Worm (Caenorhabditis elegans) whole organism, young adult: ENCODE measurements around the gene C16D9.5.

Experiments
- B0019.2 ChIP-seq: fragments of 200-800 bp; sonication (Bioruptor generic); conservative IDR thresholded peaks from 2 replicates; pipeline ENCODE4 v1.3.6; 2022; ENCODE audit warnings: missing genetic modification reagents, missing genetic modification characterization, missing compliant biosample characterization
- B0035.1 ChIP-seq: sonication (generic microtip); optimal IDR thresholded peaks from 2 replicates; lab custom pipeline; 2016; ENCODE audit warnings: missing genetic modification characterization, mild to moderate bottlenecking, missing compliant biosample characterization, missing genotype, missing genetic modification reagents
- C06A6.2 ChIP-seq: fragments of 200-800 bp; sonication (Bioruptor generic); conservative IDR thresholded peaks from 2 replicates; pipeline ENCODE4 v1.3.6; 2022; ENCODE audit warnings: missing genetic modification characterization, missing compliant biosample characterization
- F10E7.11 ChIP-seq: sonication (generic microtip); optimal IDR thresholded peaks from 2 replicates; lab custom pipeline; 2017; ENCODE audit warnings: mild to moderate bottlenecking, missing genetic modification characterization, moderate library complexity, missing compliant biosample characterization
- F33H1.4 ChIP-seq: fragments of 200-800 bp; sonication (Bioruptor generic); IDR thresholded peaks from 2 replicates; pipeline ENCODE4 v1.3.6; 2022; ENCODE audit warnings: missing genetic modification reagents, missing genetic modification characterization, missing compliant biosample characterization
- F57A8.1 ChIP-seq: fragments of 200-800 bp; sonication (Bioruptor generic); optimal IDR thresholded peaks from 2 replicates; lab custom pipeline; 2018; ENCODE audit warnings: mild to moderate bottlenecking, missing genetic modification characterization, moderate library complexity, missing compliant biosample characterization
- K11D2.4 ChIP-seq: fragments of 200-800 bp; sonication (Bioruptor generic); IDR thresholded peaks from 2 replicates; pipeline ENCODE4 v1.3.6; 2022; ENCODE audit warnings: missing genetic modification reagents, missing genetic modification characterization, missing compliant biosample characterization
- Y53F4B.3 ChIP-seq: fragments of 200-800 bp; sonication (Bioruptor generic); IDR thresholded peaks from 2 replicates; pipeline ENCODE4 v1.3.6; 2022; ENCODE audit warnings: missing genetic modification reagents, missing genetic modification characterization, missing compliant biosample characterization
- atf-7 ChIP-seq: sonication (generic microtip); optimal IDR thresholded peaks from 2 replicates; lab custom pipeline; 2017; ENCODE audit warnings: mild to moderate bottlenecking, missing genetic modification characterization, missing compliant biosample characterization
- attf-5 ChIP-seq: fragments of 200-800 bp; sonication (Bioruptor generic); optimal IDR thresholded peaks from 2 replicates; lab custom pipeline; 2018; ENCODE audit warnings: mild to moderate bottlenecking, missing genetic modification characterization, missing compliant biosample characterization
- ccch-3 ChIP-seq: fragments of 200-800 bp; sonication (Bioruptor generic); optimal IDR thresholded peaks from 2 replicates; lab custom pipeline; 2018; ENCODE audit warnings: mild to moderate bottlenecking, missing genetic modification characterization, missing compliant biosample characterization
- cebp-1 ChIP-seq, 2 experiments: fragments of 200-800 bp in 1 of 2; sonication (Bioruptor generic) in 1 of 2; sonication (generic microtip) in 1 of 2; IDR thresholded peaks in 1 of 2; optimal IDR thresholded peaks in 1 of 2; 2 replicates each; pipeline versions ENCODE4 v1.3.6 to Lab custom; 2017 to 2022; ENCODE audit warnings: missing compliant biosample characterization in 2 of 2, missing genetic modification characterization in 2 of 2, mild to moderate bottlenecking in 1 of 2, missing genetic modification reagents in 1 of 2, moderate library complexity in 1 of 2
- cebp-2 ChIP-seq: fragments of 200-800 bp; sonication (Bioruptor generic); IDR thresholded peaks from 2 replicates; pipeline ENCODE4 v1.3.6; 2022; ENCODE audit warnings: missing genetic modification characterization, missing compliant biosample characterization
- ceh-27 ChIP-seq: fragments of 200-800 bp; sonication (Bioruptor generic); optimal IDR thresholded peaks from 2 replicates; lab custom pipeline; 2018; ENCODE audit warnings: mild to moderate bottlenecking, missing genetic modification characterization, moderate library complexity, missing compliant biosample characterization
- ceh-91 ChIP-seq: fragments of 200-800 bp; sonication (Bioruptor generic); IDR thresholded peaks from 2 replicates; pipeline ENCODE4 v1.3.6; 2022; ENCODE audit warnings: missing genetic modification reagents, missing genetic modification characterization, missing compliant biosample characterization
- chd-7 ChIP-seq: sonication (generic microtip); optimal IDR thresholded peaks from 2 replicates; lab custom pipeline; 2016; ENCODE audit warnings: mild to moderate bottlenecking, missing genetic modification characterization, moderate library complexity, missing compliant biosample characterization
- die-1 ChIP-seq: sonication (generic microtip); optimal IDR thresholded peaks from 2 replicates; lab custom pipeline; 2016; ENCODE audit warnings: missing genotype, mild to moderate bottlenecking, missing genetic modification characterization, missing compliant biosample characterization
- dpl-1 ChIP-seq: fragments of 150-350 bp; optimal IDR thresholded peaks from 2 replicates; lab custom pipeline; 2014; ENCODE audit warnings: missing biosample characterization, missing genetic modification reagents, missing genetic modification characterization
- egl-44 ChIP-seq: fragments of 200-800 bp; sonication (Bioruptor generic); IDR thresholded peaks from 2 replicates; pipeline ENCODE4 v1.3.6; 2022; ENCODE audit warnings: missing genetic modification reagents, missing genetic modification characterization, missing compliant biosample characterization
- ekl-4 ChIP-seq: fragments of 200-800 bp; sonication (Bioruptor generic); IDR thresholded peaks from 2 replicates; pipeline ENCODE4 v1.3.6; 2022; ENCODE audit warnings: missing genetic modification reagents, missing genetic modification characterization, missing compliant biosample characterization
- fkh-3 ChIP-seq: sonication (generic microtip); optimal IDR thresholded peaks from 2 replicates; lab custom pipeline; 2016; ENCODE audit warnings: mild to moderate bottlenecking, missing genetic modification characterization, missing compliant biosample characterization
- hmg-1.2 ChIP-seq: fragments of 200-800 bp; sonication (Bioruptor generic); IDR thresholded peaks from 2 replicates; pipeline ENCODE4 v1.3.6; 2022; ENCODE audit warnings: missing genetic modification reagents, missing genetic modification characterization, missing compliant biosample characterization
- hmg-20 ChIP-seq: fragments of 200-800 bp; sonication (Bioruptor generic); IDR thresholded peaks from 2 replicates; pipeline ENCODE4 v1.3.6; 2022; ENCODE audit warnings: missing genetic modification reagents, missing genetic modification characterization, missing compliant biosample characterization
- hrde-1 ChIP-seq: sonication (generic microtip); optimal IDR thresholded peaks from 2 replicates; lab custom pipeline; 2016; ENCODE audit warnings: missing genetic modification characterization, mild to moderate bottlenecking, missing compliant biosample characterization, moderate library complexity, missing genotype, missing genetic modification reagents, borderline replicate concordance
- hsf-1 ChIP-seq: fragments of 200-800 bp; sonication (Bioruptor generic); IDR thresholded peaks from 2 replicates; pipeline ENCODE4 v1.3.6; 2022; ENCODE audit warnings: missing genetic modification reagents, missing genetic modification characterization, missing compliant biosample characterization
- lin-35 ChIP-seq, 3 experiments: fragments of 150-350 bp in 2 of 3; sonication (generic microtip) in 1 of 3; optimal IDR thresholded peaks; 2 replicates each; lab custom pipeline; 2014 to 2018; ENCODE audit warnings: missing biosample characterization in 3 of 3, missing genetic modification characterization in 3 of 3, missing genetic modification reagents in 3 of 3
- lir-1 ChIP-seq: fragments of 200-800 bp; sonication (Bioruptor generic); conservative IDR thresholded peaks from 2 replicates; pipeline ENCODE4 v1.3.6; 2022; ENCODE audit warnings: missing genetic modification reagents, missing genetic modification characterization, missing compliant biosample characterization
- madf-8 ChIP-seq: fragments of 200-800 bp; sonication (Bioruptor generic); conservative IDR thresholded peaks from 2 replicates; pipeline ENCODE4 v1.3.6; 2022; ENCODE audit warnings: missing genetic modification reagents, missing genetic modification characterization, missing compliant biosample characterization
- mcd-1 ChIP-seq: fragments of 200-800 bp; sonication (Bioruptor generic); IDR thresholded peaks from 2 replicates; pipeline ENCODE4 v1.3.6; 2022; ENCODE audit warnings: missing genetic modification reagents, missing genetic modification characterization, missing compliant biosample characterization
- nhr-179 ChIP-seq: sonication (generic microtip); optimal IDR thresholded peaks from 2 replicates; lab custom pipeline; 2016; ENCODE audit warnings: mild to moderate bottlenecking, missing genetic modification characterization, missing compliant biosample characterization
- nhr-80 ChIP-seq: sonication (generic microtip); optimal IDR thresholded peaks from 2 replicates; lab custom pipeline; 2016; ENCODE audit warnings: missing genetic modification characterization, missing compliant biosample characterization
- nhr-90 ChIP-seq: sonication (generic microtip); optimal IDR thresholded peaks from 2 replicates; lab custom pipeline; 2016; ENCODE audit warnings: missing genotype, mild to moderate bottlenecking, missing genetic modification characterization, missing compliant biosample characterization
- pbrm-1 ChIP-seq: fragments of 200-800 bp; sonication (Bioruptor generic); IDR thresholded peaks from 2 replicates; pipeline ENCODE4 v1.3.6; 2022; ENCODE audit warnings: missing genetic modification reagents, missing genetic modification characterization, missing compliant biosample characterization
- rpc-1 ChIP-seq, 2 experiments: fragments of 150-350 bp in 1 of 2; sonication (generic microtip) in 1 of 2; optimal IDR thresholded peaks; 2 replicates each; lab custom pipeline; 2014 to 2018; ENCODE audit warnings: missing biosample characterization in 1 of 2, missing genetic modification characterization in 1 of 2, missing genetic modification reagents in 1 of 2, missing genotype in 1 of 2
- snpc-1.3 ChIP-seq: sonication (generic microtip); optimal IDR thresholded peaks from 2 replicates; lab custom pipeline; 2017; ENCODE audit warnings: missing genetic modification characterization, mild to moderate bottlenecking, missing compliant biosample characterization, antibody characterized with exemption, moderate library complexity, missing genotype, missing genetic modification reagents; ENCODE audit not compliant: insufficient read depth
- snpc-3.4 ChIP-seq: sonication (generic microtip); optimal IDR thresholded peaks from 2 replicates; lab custom pipeline; 2017; ENCODE audit warnings: missing genetic modification characterization, mild to moderate bottlenecking, missing compliant biosample characterization, antibody characterized with exemption, moderate library complexity, missing genotype, missing genetic modification reagents
- sptf-2 ChIP-seq: fragments of 200-800 bp; sonication (Bioruptor generic); optimal IDR thresholded peaks from 2 replicates; lab custom pipeline; 2018; ENCODE audit warnings: mild to moderate bottlenecking, missing genetic modification characterization, missing compliant biosample characterization
- ztf-18 ChIP-seq: sonication (generic microtip); optimal IDR thresholded peaks from 2 replicates; lab custom pipeline; 2016; ENCODE audit warnings: missing genotype, mild to moderate bottlenecking, missing genetic modification characterization, missing compliant biosample characterization
- ztf-25 ChIP-seq: fragments of 200-800 bp; sonication (Bioruptor generic); IDR thresholded peaks from 2 replicates; pipeline ENCODE4 v1.3.6; 2022; ENCODE audit warnings: missing genetic modification reagents, missing genetic modification characterization, missing compliant biosample characterization
- ztf-3 ChIP-seq: fragments of 200-800 bp; sonication (Bioruptor generic); optimal IDR thresholded peaks from 2 replicates; lab custom pipeline; 2018; ENCODE audit warnings: mild to moderate bottlenecking, missing genetic modification characterization, missing compliant biosample characterization

C16D9.5 gene

DNA sequence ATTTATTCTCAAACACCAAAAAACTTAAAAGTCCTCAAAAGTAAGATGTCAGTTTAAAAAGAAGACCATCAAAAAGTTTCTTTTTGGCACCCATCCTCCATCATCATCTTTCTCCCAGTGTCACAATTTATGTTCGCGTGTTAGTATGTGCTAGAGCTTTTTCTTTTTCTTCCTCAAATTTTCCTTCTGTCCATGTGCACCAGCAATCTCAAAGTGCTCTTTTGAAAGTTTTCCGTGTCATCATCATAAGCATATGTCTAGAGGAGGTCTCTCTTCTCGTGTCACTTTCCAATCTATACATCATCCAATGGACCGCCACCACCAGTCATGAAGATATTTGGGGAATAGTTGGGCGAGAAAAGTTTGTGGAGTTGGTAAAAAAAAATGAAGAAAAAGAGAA, 5.7 kb upstream of the C16D9.5 start:
- TF ChIP-seq snpc-1.3 (tag; lab: Kevin White, UChicago) = no peak
- no peak for TF ChIP-seq ekl-4
- TF ChIP-seq die-1 (tag; lab: Kevin White, UChicago) = no peak
- TF ChIP-seq ztf-18 (tag; lab: Kevin White, UChicago) = no peak
- TF ChIP-seq lir-1 (GFP tag; lab: Robert Waterston, UW) = no peak
- TF ChIP-seq ztf-25 (GFP tag; lab: Robert Waterston, UW) = no peak

DNA sequence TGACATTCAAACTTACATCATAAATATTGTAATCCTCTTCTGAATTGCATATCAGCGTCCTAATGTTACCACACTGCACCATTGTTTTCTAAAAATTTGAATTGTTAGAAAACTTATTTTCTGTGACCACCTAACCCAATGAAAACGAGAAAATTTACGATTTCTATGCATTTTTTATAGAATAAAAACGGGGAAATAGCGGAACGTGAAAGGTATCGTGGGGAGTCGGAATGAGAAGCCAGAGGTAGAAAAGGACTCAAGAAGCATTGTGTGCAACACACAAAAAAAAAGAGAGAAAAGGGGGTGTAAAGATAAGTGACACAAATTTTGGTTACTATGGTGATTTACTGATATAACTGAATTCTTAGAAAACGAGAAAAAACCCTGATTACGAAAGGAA, 4.9 kb upstream of the C16D9.5 start, which contains the start of gene C16D9.6:
C16D9.6 (minus strand) TSS at position 101 of the 400 bp plus-strand sequence.
- TF ChIP-seq pbrm-1 (GFP tag; lab: Robert Waterston, UW) = no peak
- TF ChIP-seq atf-7 (tag; lab: Kevin White, UChicago) = no peak
- TF ChIP-seq sptf-2 = no peak
- TF ChIP-seq hsf-1 (GFP tag; lab: Robert Waterston, UW) = no peak
- TF ChIP-seq, all 124 proteins: peak for 0

DNA sequence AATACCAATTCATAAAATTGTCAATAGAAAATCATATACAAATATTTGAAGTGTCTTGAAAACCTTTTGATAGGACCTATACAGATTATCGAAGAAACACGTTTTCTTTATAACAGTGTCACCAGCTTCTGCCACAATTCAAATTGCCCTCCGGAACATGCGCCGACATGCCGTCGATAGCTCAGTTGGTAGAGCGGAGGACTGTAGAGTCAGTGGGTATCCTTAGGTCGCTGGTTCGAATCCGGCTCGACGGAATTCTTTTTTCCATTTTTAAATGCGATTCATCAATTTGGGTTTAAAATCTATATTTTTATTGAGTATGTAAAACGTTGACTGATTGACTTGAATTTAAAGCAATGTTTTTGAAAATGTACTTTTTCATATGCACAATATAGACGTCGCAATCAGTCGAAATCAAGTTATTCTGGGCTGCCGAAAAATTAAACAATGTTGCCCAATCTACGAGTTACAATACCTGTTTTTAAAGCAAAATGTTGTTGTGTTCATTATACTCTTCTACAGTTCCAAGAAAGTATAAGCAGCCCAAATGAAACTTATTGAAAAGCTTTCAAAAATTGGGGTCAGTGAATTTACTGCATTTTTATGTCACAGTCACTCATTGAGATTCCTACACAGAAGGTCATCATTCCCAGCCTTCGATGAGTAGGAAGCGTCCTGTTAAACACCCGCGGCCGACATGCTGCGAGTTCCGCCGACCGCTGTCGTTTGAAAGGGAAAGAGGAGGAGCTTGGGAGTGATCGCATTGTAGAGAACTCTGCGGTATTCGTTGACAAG, 2.2 kb upstream of the C16D9.5 start:
- no peak for TF ChIP-seq fkh-3
- TF ChIP-seq hrde-1 (tag; lab: Kevin White, UChicago) = peak; percentile 90
- TF ChIP-seq madf-8 (GFP tag; lab: Robert Waterston, UW) = peak; percentile 53
- no peak for TF ChIP-seq cebp-2 (GFP tag; lab: Robert Waterston, UW)
- TF ChIP-seq snpc-1.3 (tag; lab: Kevin White, UChicago) = peak; percentile 97
- TF ChIP-seq mcd-1 = peak; percentile 75
- TF ChIP-seq ztf-3 (GFP tag; lab: Kevin White, UChicago) = peak; percentile 46
- TF ChIP-seq sptf-2 = no peak
- no peak for TF ChIP-seq Y53F4B.3 (GFP tag; lab: Robert Waterston, UW)
- peak; percentile 16 for TF ChIP-seq nhr-90 (tag; lab: Kevin White, UChicago)
- TF ChIP-seq F10E7.11 (tag; lab: Kevin White, UChicago) = no peak
- TF ChIP-seq K11D2.4 (GFP tag; lab: Robert Waterston, UW) = no peak
- no peak for TF ChIP-seq chd-7 (tag; lab: Kevin White, UChicago)
- peak; percentile 97 for TF ChIP-seq snpc-3.4 (tag; lab: Kevin White, UChicago)
- no peak for TF ChIP-seq C06A6.2 (GFP tag; lab: Robert Waterston, UW)
- TF ChIP-seq ztf-25 (GFP tag; lab: Robert Waterston, UW) = no peak
- TF ChIP-seq egl-44 (GFP tag; lab: Robert Waterston, UW) = 0 out of 2 replicates have a peak, but pooled peaks have one; percentile 34
- no peak for TF ChIP-seq attf-5
- no peak for TF ChIP-seq B0019.2 (GFP tag; lab: Robert Waterston, UW)
- 0 out of 2 replicates have a peak, but pooled peaks have one; percentile 24 for TF ChIP-seq ceh-91 (GFP tag; lab: Robert Waterston, UW)
- no peak for TF ChIP-seq atf-7 (tag; lab: Kevin White, UChicago)
- TF ChIP-seq F57A8.1 = no peak
- peak; percentile 46 for TF ChIP-seq B0035.1 (tag; lab: Kevin White, UChicago)
- TF ChIP-seq lir-1 (GFP tag; lab: Robert Waterston, UW) = 0 out of 2 replicates have a peak, but pooled peaks have one; percentile 14
- no peak for TF ChIP-seq ccch-3 (GFP tag; lab: Kevin White, UChicago)
- TF ChIP-seq ceh-27 = peak; percentile 42
- TF ChIP-seq hmg-1.2 = peak; percentile 90
- TF ChIP-seq nhr-80 (tag; lab: Kevin White, UChicago) = peak; percentile 16
- TF ChIP-seq cebp-1 (GFP tag; IDR thresholded peaks at IDR 0.05; lab: Robert Waterston, UW) = no peak
- TF ChIP-seq cebp-1 (tag; optimal IDR thresholded peaks at IDR 0.05; lab: Kevin White, UChicago) = peak; percentile 25
- peak; percentile 83 for TF ChIP-seq hmg-20 (GFP tag; lab: Robert Waterston, UW)
- TF ChIP-seq lin-35 (GFP tag; optimal IDR thresholded peaks at IDR 0.05; lab: Kevin White, UChicago) = peak in 2 of 3 experiments; percentile 42 to 47
- peak; percentile 60 for TF ChIP-seq rpc-1 (optimal IDR thresholded peaks at IDR 0.05; lab: Kevin White, UChicago)
- peak; percentile 80 for TF ChIP-seq rpc-1 (tag; optimal IDR thresholded peaks at IDR 0.05; lab: Kevin White, UChicago)
- TF ChIP-seq dpl-1 = no peak
- TF ChIP-seq F33H1.4 (GFP tag; lab: Robert Waterston, UW) = peak; percentile 64
- TF ChIP-seq nhr-179 (tag; lab: Kevin White, UChicago) = no peak
